Worm (Caenorhabditis elegans) whole organism, L3 larva: ENCODE data around the gene F40A3.4.

Source experiments
- R02D3.7 ChIP-seq: fragments of 150-350 bp; optimal IDR thresholded peaks from 2 replicates; lab custom pipeline; 2014; ENCODE audit warnings: missing biosample characterization, missing genetic modification characterization
- ZK546.5 ChIP-seq: sonication (generic microtip); optimal IDR thresholded peaks from 2 replicates; lab custom pipeline; 2017; ENCODE audit warnings: missing biosample characterization, missing genetic modification characterization
- aly-2 ChIP-seq: fragments of 150-350 bp; optimal IDR thresholded peaks from 2 replicates; lab custom pipeline; 2014; ENCODE audit warnings: missing biosample characterization, missing genetic modification characterization
- ama-1 ChIP-seq: fragments of 150-350 bp; optimal IDR thresholded peaks from 2 replicates; lab custom pipeline; 2018
- ceh-16 ChIP-seq: sonication (generic microtip); optimal IDR thresholded peaks from 2 replicates; lab custom pipeline; 2017; ENCODE audit warnings: missing biosample characterization, missing genetic modification characterization
- ceh-28 ChIP-seq: fragments of 150-350 bp; optimal IDR thresholded peaks from 2 replicates; lab custom pipeline; 2014; ENCODE audit warnings: missing biosample characterization, missing genetic modification reagents, missing genetic modification characterization
- ceh-82 ChIP-seq: fragments of 150-350 bp; optimal IDR thresholded peaks from 2 replicates; lab custom pipeline; 2014; ENCODE audit warnings: missing biosample characterization, missing genetic modification characterization
- ceh-9 ChIP-seq: sonication (generic microtip); optimal IDR thresholded peaks from 2 replicates; lab custom pipeline; 2018; ENCODE audit warnings: missing biosample characterization, missing genetic modification characterization
- daf-12 ChIP-seq: fragments of 150-350 bp; optimal IDR thresholded peaks from 2 replicates; lab custom pipeline; 2014; ENCODE audit warnings: missing biosample characterization, missing genetic modification reagents, missing genetic modification characterization
- egl-5 ChIP-seq: fragments of 150-350 bp; optimal IDR thresholded peaks from 2 replicates; lab custom pipeline; 2017; ENCODE audit warnings: missing biosample characterization, missing genetic modification reagents, missing genetic modification characterization, inconsistent platforms
- elt-1 ChIP-seq: fragments of 150-350 bp; optimal IDR thresholded peaks from 2 replicates; lab custom pipeline; 2014; ENCODE audit warnings: missing biosample characterization, missing genetic modification characterization
- elt-2 ChIP-seq: sonication (generic microtip); optimal IDR thresholded peaks from 2 replicates; lab custom pipeline; 2016; ENCODE audit warnings: missing genetic modification reagents, mild to moderate bottlenecking, missing genetic modification characterization, missing compliant biosample characterization
- elt-3 ChIP-seq, 3 experiments: fragments of 150-350 bp in 1 of 3; sonication (generic microtip) in 2 of 3; optimal IDR thresholded peaks; 2 replicates in 2 of 3; 4 replicates in 1 of 3; lab custom pipeline; 2014 to 2017; ENCODE audit warnings: missing biosample characterization in 3 of 3, missing genetic modification characterization in 3 of 3
- fkh-10 ChIP-seq: sonication (generic microtip); optimal IDR thresholded peaks from 2 replicates; lab custom pipeline; 2017; ENCODE audit warnings: missing biosample characterization, missing genetic modification reagents, missing genetic modification characterization
- fos-1 ChIP-seq: fragments of 150-350 bp; optimal IDR thresholded peaks from 2 replicates; lab custom pipeline; 2014; ENCODE audit warnings: missing biosample characterization, missing genetic modification characterization
- hmg-11 ChIP-seq: sonication (generic microtip); optimal IDR thresholded peaks from 2 replicates; lab custom pipeline; 2016; ENCODE audit warnings: missing genetic modification characterization, missing compliant biosample characterization
- jun-1 ChIP-seq: fragments of 150-350 bp; optimal IDR thresholded peaks from 2 replicates; lab custom pipeline; 2014; ENCODE audit warnings: missing biosample characterization, missing genetic modification reagents, missing genetic modification characterization
- lin-15B ChIP-seq: fragments of 150-350 bp; optimal IDR thresholded peaks from 2 replicates; lab custom pipeline; 2014; ENCODE audit warnings: missing biosample characterization, missing genetic modification characterization
- lin-39 ChIP-seq: fragments of 150-350 bp; optimal IDR thresholded peaks from 2 replicates; lab custom pipeline; 2018; ENCODE audit warnings: missing biosample characterization, missing genetic modification reagents, missing genetic modification characterization
- lsy-12 ChIP-seq: sonication (generic microtip); optimal IDR thresholded peaks from 2 replicates; lab custom pipeline; 2016; ENCODE audit warnings: mild to moderate bottlenecking, missing genetic modification characterization, missing compliant biosample characterization
- mdl-1 ChIP-seq: fragments of 150-350 bp; optimal IDR thresholded peaks from 2 replicates; lab custom pipeline; 2014; ENCODE audit warnings: missing biosample characterization, missing genetic modification characterization
- nfya-1 ChIP-seq: sonication (generic microtip); optimal IDR thresholded peaks from 2 replicates; lab custom pipeline; 2017; ENCODE audit warnings: missing genetic modification characterization, mild to moderate bottlenecking, missing compliant biosample characterization, antibody characterized with exemption, moderate library complexity; ENCODE audit not compliant: insufficient read depth
- nhr-12 ChIP-seq: fragments of 150-350 bp; optimal IDR thresholded peaks from 2 replicates; lab custom pipeline; 2014; ENCODE audit warnings: missing biosample characterization, missing genetic modification characterization
- nhr-23 ChIP-seq: fragments of 150-350 bp; optimal IDR thresholded peaks from 2 replicates; lab custom pipeline; 2014; ENCODE audit warnings: missing biosample characterization, missing genetic modification reagents, missing genetic modification characterization
- nhr-237 ChIP-seq: fragments of 150-350 bp; optimal IDR thresholded peaks from 2 replicates; lab custom pipeline; 2014; ENCODE audit warnings: missing biosample characterization, missing genetic modification characterization
- nhr-25 ChIP-seq: sonication (generic microtip); optimal IDR thresholded peaks from 2 replicates; lab custom pipeline; 2017; ENCODE audit warnings: missing biosample characterization, missing genetic modification characterization
- nhr-28 ChIP-seq: fragments of 150-350 bp; optimal IDR thresholded peaks from 2 replicates; lab custom pipeline; 2014; ENCODE audit warnings: missing biosample characterization, missing genetic modification characterization
- nhr-43 ChIP-seq: sonication (generic microtip); optimal IDR thresholded peaks from 2 replicates; lab custom pipeline; 2016; ENCODE audit warnings: mild to moderate bottlenecking, missing genetic modification characterization, missing compliant biosample characterization; ENCODE audit not compliant: poor library complexity, severe bottlenecking
- nhr-67 ChIP-seq: fragments of 150-350 bp; optimal IDR thresholded peaks from 2 replicates; lab custom pipeline; 2014; ENCODE audit warnings: missing biosample characterization, missing genetic modification characterization
- nhr-76 ChIP-seq: fragments of 150-350 bp; sonication (generic microtip); optimal IDR thresholded peaks from 5 replicates; lab custom pipeline; 2014; ENCODE audit warnings: missing biosample characterization, missing genetic modification characterization
- nhr-77 ChIP-seq: fragments of 150-350 bp; optimal IDR thresholded peaks from 2 replicates; lab custom pipeline; 2014; ENCODE audit warnings: missing biosample characterization, missing genetic modification characterization
- pha-4 ChIP-seq: fragments of 150-350 bp; optimal IDR thresholded peaks from 2 replicates; lab custom pipeline; 2014; ENCODE audit warnings: missing biosample characterization, missing genetic modification reagents, missing genetic modification characterization
- sea-2 ChIP-seq: fragments of 150-350 bp; sonication (generic microtip); optimal IDR thresholded peaks from 4 replicates; lab custom pipeline; 2014; ENCODE audit warnings: missing biosample characterization, missing genetic modification reagents, missing genetic modification characterization
- snpc-4 ChIP-seq: fragments of 150-350 bp; optimal IDR thresholded peaks from 2 replicates; lab custom pipeline; 2014; ENCODE audit warnings: missing biosample characterization, missing genetic modification characterization
- tbx-2 ChIP-seq: sonication (generic microtip); optimal IDR thresholded peaks from 2 replicates; lab custom pipeline; 2016; ENCODE audit warnings: mild to moderate bottlenecking, missing genetic modification characterization, missing compliant biosample characterization
- unc-62 ChIP-seq: fragments of 150-350 bp; sonication (generic microtip); optimal IDR thresholded peaks from 4 replicates; lab custom pipeline; 2014; ENCODE audit warnings: missing biosample characterization, missing genetic modification reagents, missing genetic modification characterization
- zag-1 ChIP-seq: fragments of 150-350 bp; optimal IDR thresholded peaks from 2 replicates; lab custom pipeline; 2014; ENCODE audit warnings: missing biosample characterization, missing genetic modification characterization

Gene F40A3.4

DNA sequence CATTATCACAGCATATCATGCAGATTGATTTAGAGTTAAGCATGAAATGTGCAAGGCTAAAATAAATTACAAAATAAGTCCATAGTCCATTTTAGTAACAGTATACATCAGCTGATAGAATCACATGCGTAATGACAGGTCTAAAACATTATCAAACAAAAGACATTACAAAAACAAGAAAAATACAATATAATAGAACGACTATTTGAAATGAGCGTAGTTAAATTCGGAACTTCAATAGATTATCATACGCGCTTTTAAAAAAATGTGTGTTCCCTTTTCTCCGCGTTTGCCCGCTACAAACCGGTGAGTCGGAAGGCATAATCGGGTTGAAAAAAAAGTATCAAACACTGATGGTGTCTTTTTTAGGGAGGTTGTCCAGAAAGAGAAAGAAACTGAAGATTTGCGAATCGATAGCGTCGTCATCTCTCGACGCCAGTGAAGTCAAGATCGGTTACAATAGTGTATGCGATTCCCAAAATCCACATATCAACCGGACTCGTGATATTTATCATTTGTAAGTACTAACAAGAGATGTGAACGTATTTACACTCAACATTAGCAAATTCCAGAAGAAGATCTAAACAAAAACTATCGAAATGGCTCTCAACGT, 20.1 kb upstream of the F40A3.4 start, which contains the start of gene C37C3.2:
Gene C37C3.2, plus strand, starts transcription at position 563 of the 613 bp plus-strand sequence.
- TF ChIP-seq nhr-28 (tag; lab: Kevin White, UChicago) = no peak
- no peak for TF ChIP-seq fkh-10 (GFP tag; lab: Kevin White, UChicago)
- peak; percentile 6 for TF ChIP-seq elt-2 (tag; lab: Kevin White, UChicago)
- TF ChIP-seq ceh-82 (tag; lab: Kevin White, UChicago) = no peak
- no peak for TF ChIP-seq nhr-76
- no peak for TF ChIP-seq lin-15B (tag; lab: Kevin White, UChicago)
- TF ChIP-seq nhr-237 (tag; lab: Kevin White, UChicago) = no peak
- no peak for TF ChIP-seq nhr-77 (tag; lab: Kevin White, UChicago)
- TF ChIP-seq nfya-1 (tag; lab: Kevin White, UChicago) = no peak
- no peak for TF ChIP-seq nhr-12 (tag; lab: Kevin White, UChicago)
- TF ChIP-seq ama-1 (lab: Kevin White, UChicago) = peak; percentile 15
- no peak for TF ChIP-seq ceh-16 (tag; lab: Kevin White, UChicago)
- no peak for TF ChIP-seq lin-39 (tag; lab: Kevin White, UChicago)
- no peak for TF ChIP-seq ceh-9
- no peak for TF ChIP-seq fos-1
- TF ChIP-seq unc-62 = no peak
- no peak for TF ChIP-seq R02D3.7 (tag; lab: Kevin White, UChicago)
- TF ChIP-seq daf-12 (tag; lab: Kevin White, UChicago) = no peak
- TF ChIP-seq pha-4 (tag; lab: Kevin White, UChicago) = peak; percentile 39
- no peak for TF ChIP-seq egl-5
- no peak for TF ChIP-seq nhr-25
- no peak for TF ChIP-seq elt-3 (tag; optimal IDR thresholded peaks at IDR 0.05; lab: Kevin White, UChicago)
- no peak for TF ChIP-seq zag-1

DNA sequence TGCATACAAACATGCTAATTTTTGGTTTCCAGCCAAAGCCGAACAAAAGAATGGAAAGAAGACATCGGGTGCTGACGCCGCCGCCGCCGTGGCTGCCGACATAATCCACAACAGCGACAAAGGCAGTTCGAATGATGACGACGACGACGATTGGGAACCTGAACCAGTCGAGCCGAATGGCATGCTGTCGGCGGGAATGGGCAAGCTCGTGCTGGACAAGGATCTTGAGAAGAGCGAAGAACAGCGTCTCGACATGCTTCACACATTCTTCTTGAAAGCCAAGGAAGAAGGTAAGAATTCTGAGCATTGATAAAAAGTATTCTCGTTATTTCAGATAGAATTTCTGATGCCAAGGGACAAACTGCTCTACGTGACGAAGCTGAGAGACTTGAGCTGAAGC, 18.9 kb upstream of the F40A3.4 start:
- TF ChIP-seq jun-1 (no peak), snpc-4 (tag; lab: Kevin White, UChicago) (no peak), R02D3.7 (tag; lab: Kevin White, UChicago) (no peak), ceh-82 (tag; lab: Kevin White, UChicago) (no peak), nhr-12 (tag; lab: Kevin White, UChicago) (no peak), nhr-67 (no peak), nhr-25 (no peak), ZK546.5 (tag; lab: Kevin White, UChicago) (no peak), ceh-16 (tag; lab: Kevin White, UChicago) (no peak), fkh-10 (GFP tag; lab: Kevin White, UChicago) (no peak), nhr-237 (tag; lab: Kevin White, UChicago) (no peak), elt-2 (tag; lab: Kevin White, UChicago) (no peak)

DNA sequence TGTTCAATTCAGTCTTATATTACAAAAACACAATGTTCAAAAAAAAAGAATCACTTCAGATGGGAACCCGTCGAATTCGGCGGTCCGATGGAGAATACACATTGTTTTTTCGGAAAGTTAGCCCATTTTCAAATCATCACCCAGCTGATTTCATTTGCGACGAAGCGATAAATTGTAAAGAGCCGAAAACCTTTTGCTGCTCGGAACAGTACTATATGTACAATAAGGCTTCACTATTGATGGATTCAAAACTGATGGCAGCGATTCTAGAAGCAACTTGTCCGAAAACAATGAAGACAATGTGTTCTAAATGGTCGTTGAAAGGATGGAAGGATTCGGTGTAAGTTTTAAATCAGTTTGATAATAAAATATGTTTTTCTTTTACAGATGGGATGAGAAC, 17.6 kb upstream of the F40A3.4 start, which contains the start of gene C37C3.1:
Gene C37C3.1, plus strand, starts transcription at position 33 of the 400 bp plus-strand sequence.
- no peak for TF ChIP-seq mdl-1 (tag; lab: Kevin White, UChicago)
- peak; percentile 56 for TF ChIP-seq nhr-43 (tag; lab: Kevin White, UChicago)
- peak; percentile 74 for TF ChIP-seq ama-1 (lab: Kevin White, UChicago)
- TF ChIP-seq lsy-12 (tag; lab: Kevin White, UChicago) = peak; percentile 29
- peak; percentile 13 for TF ChIP-seq tbx-2 (tag; lab: Kevin White, UChicago)
- TF ChIP-seq ceh-28 (tag; lab: Kevin White, UChicago) = peak; percentile 48
- TF ChIP-seq elt-1 = no peak
- TF ChIP-seq aly-2 (tag; lab: Kevin White, UChicago) = peak; percentile 67
- TF ChIP-seq sea-2 (GFP tag; lab: Kevin White, UChicago) = no peak
- no peak for TF ChIP-seq nhr-12 (tag; lab: Kevin White, UChicago)
- TF ChIP-seq nhr-23 (tag; lab: Kevin White, UChicago) = peak; percentile 35
- peak; percentile 16 for TF ChIP-seq nhr-25
- TF ChIP-seq nhr-77 (tag; lab: Kevin White, UChicago) = peak; percentile 15
- no peak for TF ChIP-seq hmg-11 (tag; lab: Kevin White, UChicago)
- peak; percentile 33 for TF ChIP-seq elt-2 (tag; lab: Kevin White, UChicago)
